Fruit fly (Drosophila melanogaster): ENCODE measurements around the gene CG1271.
A peak's percentile ranks its signal among the peaks of the same experiment; 100 is the strongest.

CG1271 gene

DNA sequence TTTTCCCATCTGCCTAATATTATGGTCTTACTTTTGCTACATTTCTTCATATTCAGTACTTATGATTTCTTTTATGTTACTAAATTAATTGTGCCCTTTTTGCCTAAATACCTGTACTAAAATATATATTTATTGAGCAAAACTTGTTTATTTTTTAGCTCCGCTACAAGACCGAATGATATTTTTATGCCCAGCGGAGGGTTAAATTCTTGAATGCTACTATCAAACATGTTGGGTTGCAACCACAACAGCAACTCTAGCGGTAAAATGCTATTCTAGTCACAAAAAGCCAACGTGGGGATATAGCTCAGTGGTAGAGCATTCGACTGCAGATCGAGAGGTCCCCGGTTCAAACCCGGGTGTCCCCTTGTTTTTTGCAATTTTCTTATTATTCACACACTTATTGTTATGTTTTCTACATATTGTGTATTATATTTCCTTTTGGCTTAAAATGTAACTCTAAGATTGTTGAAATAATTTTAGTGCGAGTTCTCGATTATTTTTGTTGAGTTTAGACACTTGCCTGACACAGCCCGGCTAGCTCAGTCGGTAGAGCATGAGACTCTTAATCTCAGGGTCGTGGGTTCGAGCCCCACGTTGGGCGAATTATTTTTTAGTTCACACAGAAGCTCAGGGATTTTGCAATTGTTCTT is 43.9 kb downstream of the CG1271 start:
- TF ChIP-seq CG17912 (GFP tag; optimal IDR thresholded peaks at IDR 0.05) (no peak), E2f2 (GFP tag; IDR thresholded peaks at IDR 0.05) (peak; percentile 20; the same call in 1 of the 2 replicates), luna (GFP tag; optimal IDR thresholded peaks at IDR 0.05) (no peak), caup (GFP tag; optimal IDR thresholded peaks at IDR 0.05; ENCODE audit: severe bottlenecking) (no peak), gem (tag; optimal IDR thresholded peaks at IDR 0.05) (peak; percentile 44), kay (GFP tag; optimal IDR thresholded peaks at IDR 0.05) (no peak), CG34422 (GFP tag; IDR thresholded peaks at IDR 0.05) (no peak; the same call in 2 of the 3 replicates), ac (GFP tag; optimal IDR thresholded peaks at IDR 0.05) (no peak), CG7963 (GFP tag; IDR thresholded peaks at IDR 0.05; ENCODE audit: partially characterized antibody) (peak; percentile 93), Dbx (GFP tag; IDR thresholded peaks at IDR 0.05) (0 out of 3 replicates have a peak, but pooled peaks have one; percentile 53), CG9609 (GFP tag; optimal IDR thresholded peaks at IDR 0.05) (no peak), org-1 (GFP tag; optimal IDR thresholded peaks at IDR 0.05) (no peak), Fer1 (GFP tag; optimal IDR thresholded peaks at IDR 0.05) (no peak), CG11398 (GFP tag; optimal IDR thresholded peaks at IDR 0.05) (no peak), Drgx (GFP tag; IDR thresholded peaks at IDR 0.05) (0 out of 2 replicates have a peak, but pooled peaks have one; percentile 5), NC2β (GFP tag; optimal IDR thresholded peaks at IDR 0.05) (no peak), CG6854 (GFP tag; optimal IDR thresholded peaks at IDR 0.05) (no peak), H2.0 (GFP tag; IDR thresholded peaks at IDR 0.05) (peak; percentile 20; the same call in 1 of the 2 replicates), corto (GFP tag; optimal IDR thresholded peaks at IDR 0.05) (peak; percentile 15), lov (optimal IDR thresholded peaks at IDR 0.05) (no peak), lov (GFP tag; IDR thresholded peaks at IDR 0.05) (no peak), CG10274 (GFP tag; optimal IDR thresholded peaks at IDR 0.05) (no peak), psq (GFP tag; optimal IDR thresholded peaks at IDR 0.05) (no peak), gce (GFP tag; IDR thresholded peaks at IDR 0.05) (no peak; the same call in 2 of the 3 replicates), Atf6 (GFP tag; IDR thresholded peaks at IDR 0.05) (no peak), C15 (GFP tag; IDR thresholded peaks at IDR 0.05) (no peak), CG7271 (tag; optimal IDR thresholded peaks at IDR 0.05) (no peak), D19B (GFP tag; optimal IDR thresholded peaks at IDR 0.05) (no peak), ase (GFP tag; IDR thresholded peaks at IDR 0.05) (no peak), Med (GFP tag) (peak; percentile 26), tx (GFP tag; optimal IDR thresholded peaks at IDR 0.05) (no peak), Adf1 (GFP tag; IDR thresholded peaks at IDR 0.05) (no peak), CG17385 (GFP tag; optimal IDR thresholded peaks at IDR 0.05) (no peak), eyg (GFP tag; optimal IDR thresholded peaks at IDR 0.05) (no peak), gcm2 (GFP tag; optimal IDR thresholded peaks at IDR 0.05) (no peak), jigr1 (GFP tag; IDR thresholded peaks at IDR 0.05) (no peak), al (GFP tag; IDR thresholded peaks at IDR 0.05) (no peak), CHES-1-like (GFP tag; optimal IDR thresholded peaks at IDR 0.05) (no peak), pita (GFP tag; optimal IDR thresholded peaks at IDR 0.05) (no peak), stwl (tag; optimal IDR thresholded peaks at IDR 0.05) (no peak), Oli (tag; optimal IDR thresholded peaks at IDR 0.05) (no peak), schlank (tag; optimal IDR thresholded peaks at IDR 0.05) (no peak), p53 (GFP tag; optimal IDR thresholded peaks at IDR 0.05) (no peak), Rfx (GFP tag; IDR thresholded peaks at IDR 0.05) (peak; percentile 42; the same call in 1 of the 2 replicates), CG18599 (GFP tag; optimal IDR thresholded peaks at IDR 0.05) (peak; percentile 49), ab (GFP tag; optimal IDR thresholded peaks at IDR 0.05) (no peak), CG3726 (GFP tag; IDR thresholded peaks at IDR 0.05) (no peak), Ets65A (GFP tag) (no peak), stc (GFP tag; IDR thresholded peaks at IDR 0.05) (no peak), hbn (GFP tag; IDR thresholded peaks at IDR 0.05; ENCODE audit: partially characterized antibody) (no peak), bbx (GFP tag; IDR thresholded peaks at IDR 0.05; ENCODE audit: partially characterized antibody) (peak; percentile 91)
